Worm (Caenorhabditis elegans) whole organism, L4 larva: ENCODE measurements around the gene srd-55.

ENCODE experiments used
- D1046.2 ChIP-seq: fragments of 200-800 bp; sonication (Bioruptor generic); IDR thresholded peaks from 2 replicates; pipeline ENCODE4 v1.3.6; 2022; ENCODE audit warnings: missing genetic modification characterization, missing compliant biosample characterization
- R02D3.7 ChIP-seq: fragments of 150-350 bp; sonication (generic microtip); optimal IDR thresholded peaks from 3 replicates; lab custom pipeline; 2014; ENCODE audit warnings: missing biosample characterization, missing genetic modification characterization
- T20F7.1 ChIP-seq: fragments of 200-800 bp; sonication (Bioruptor generic); optimal IDR thresholded peaks from 2 replicates; lab custom pipeline; 2018; ENCODE audit warnings: mild to moderate bottlenecking, missing genetic modification characterization, missing compliant biosample characterization
- Y105C5A.15 ChIP-seq: fragments of 200-800 bp; sonication (Bioruptor generic); IDR thresholded peaks from 2 replicates; pipeline ENCODE4 v1.3.6; 2022; ENCODE audit warnings: missing genetic modification characterization, missing compliant biosample characterization
- ZK546.5 ChIP-seq, 2 experiments: sonication (generic microtip); optimal IDR thresholded peaks; 2 replicates each; lab custom pipeline; 2017; ENCODE audit warnings: missing biosample characterization in 2 of 2, missing genetic modification characterization in 2 of 2
- aha-1 ChIP-seq: fragments of 150-350 bp; peaks from one replicate; lab custom pipeline; 2014; ENCODE audit warnings: missing biosample characterization, missing genetic modification characterization
- aly-2 ChIP-seq: sonication (generic microtip); optimal IDR thresholded peaks from 2 replicates; lab custom pipeline; 2018; ENCODE audit warnings: missing biosample characterization, missing genetic modification characterization
- ama-1 ChIP-seq: fragments of 150-350 bp; optimal IDR thresholded peaks from 2 replicates; lab custom pipeline; 2014; ENCODE audit warnings: inconsistent platforms, mixed read lengths
- arid-1 ChIP-seq: fragments of 200-800 bp; sonication (Bioruptor generic); conservative IDR thresholded peaks from 2 replicates; pipeline ENCODE4 v1.3.6; 2022; ENCODE audit warnings: missing genetic modification reagents, missing genetic modification characterization, missing compliant biosample characterization
- attf-4 ChIP-seq: sonication (generic microtip); optimal IDR thresholded peaks from 3 replicates; lab custom pipeline; 2017; ENCODE audit warnings: missing biosample characterization, missing genetic modification characterization
- ceh-20 ChIP-seq: fragments of 200-800 bp; sonication (Bioruptor generic); IDR thresholded peaks from 2 replicates; pipeline ENCODE4 v1.3.6; 2022; ENCODE audit warnings: missing genetic modification reagents, missing genetic modification characterization, missing compliant biosample characterization
- ceh-28 ChIP-seq: fragments of 150-350 bp; optimal IDR thresholded peaks from 2 replicates; lab custom pipeline; 2014; ENCODE audit warnings: missing biosample characterization, missing genetic modification reagents, missing genetic modification characterization
- ceh-62 ChIP-seq: sonication (generic microtip); optimal IDR thresholded peaks from 2 replicates; lab custom pipeline; 2017; ENCODE audit warnings: missing biosample characterization, missing genetic modification characterization
- ceh-82 ChIP-seq: sonication (generic microtip); optimal IDR thresholded peaks from 2 replicates; lab custom pipeline; 2017; ENCODE audit warnings: missing biosample characterization, missing genetic modification characterization
- ces-1 ChIP-seq: fragments of 150-350 bp; sonication (generic microtip); optimal IDR thresholded peaks from 4 replicates; lab custom pipeline; 2014; ENCODE audit warnings: missing biosample characterization, missing genetic modification reagents, missing genetic modification characterization
- daf-12 ChIP-seq: fragments of 150-350 bp; optimal IDR thresholded peaks from 2 replicates; lab custom pipeline; 2014; ENCODE audit warnings: missing biosample characterization, missing genetic modification reagents, missing genetic modification characterization
- daf-16 ChIP-seq, 3 experiments: sonication (generic microtip); optimal IDR thresholded peaks; 2 replicates each; lab custom pipeline; 2016 to 2017; ENCODE audit warnings: missing genetic modification characterization in 3 of 3, missing genetic modification reagents in 3 of 3, mild to moderate bottlenecking in 2 of 3, missing compliant biosample characterization in 2 of 3, missing biosample characterization in 1 of 3, moderate library complexity in 1 of 3
- dmd-8 ChIP-seq: fragments of 200-800 bp; sonication (Bioruptor generic); IDR thresholded peaks from 2 replicates; pipeline ENCODE4 v1.3.6; 2022; ENCODE audit warnings: missing genetic modification characterization, missing compliant biosample characterization
- dmd-9 ChIP-seq: fragments of 200-800 bp; sonication (Bioruptor generic); IDR thresholded peaks from 2 replicates; pipeline ENCODE4 v1.3.6; 2022; ENCODE audit warnings: missing genetic modification reagents, missing genetic modification characterization, missing compliant biosample characterization
- dpl-1 ChIP-seq: fragments of 150-350 bp; optimal IDR thresholded peaks from 2 replicates; lab custom pipeline; 2014; ENCODE audit warnings: missing biosample characterization, missing genetic modification reagents, missing genetic modification characterization
- dve-1 ChIP-seq: sonication (generic microtip); optimal IDR thresholded peaks from 2 replicates; lab custom pipeline; 2017; ENCODE audit warnings: antibody characterized with exemption, mild to moderate bottlenecking, missing genetic modification characterization, missing compliant biosample characterization; ENCODE audit not compliant: insufficient read depth
- egl-43 ChIP-seq: fragments of 200-800 bp; sonication (Bioruptor generic); IDR thresholded peaks from 2 replicates; pipeline ENCODE4 v1.3.6; 2022; ENCODE audit warnings: missing genetic modification reagents, missing genetic modification characterization, missing compliant biosample characterization
- fos-1 ChIP-seq: fragments of 150-350 bp; optimal IDR thresholded peaks from 2 replicates; lab custom pipeline; 2014; ENCODE audit warnings: missing biosample characterization, missing genetic modification characterization
- hlh-11 ChIP-seq: fragments of 200-800 bp; sonication (Bioruptor generic); optimal IDR thresholded peaks from 2 replicates; lab custom pipeline; 2018; ENCODE audit warnings: mild to moderate bottlenecking, missing genetic modification characterization, missing compliant biosample characterization
- hlh-30 ChIP-seq: sonication (generic microtip); optimal IDR thresholded peaks from 2 replicates; lab custom pipeline; 2017; ENCODE audit warnings: antibody characterized with exemption, mild to moderate bottlenecking, missing genetic modification characterization, missing compliant biosample characterization; ENCODE audit not compliant: insufficient read depth
- hmg-1.1 ChIP-seq: fragments of 200-800 bp; sonication (Bioruptor generic); IDR thresholded peaks from 2 replicates; pipeline ENCODE4 v1.3.6; 2022; ENCODE audit warnings: missing genetic modification reagents, missing genetic modification characterization, missing compliant biosample characterization
- jun-1 ChIP-seq: fragments of 150-350 bp; optimal IDR thresholded peaks from 2 replicates; lab custom pipeline; 2014; ENCODE audit warnings: missing biosample characterization, missing genetic modification reagents, missing genetic modification characterization
- lim-7 ChIP-seq: fragments of 200-800 bp; sonication (Bioruptor generic); IDR thresholded peaks from 2 replicates; pipeline ENCODE4 v1.3.6; 2022; ENCODE audit warnings: missing genetic modification characterization, missing compliant biosample characterization
- lin-29 ChIP-seq: fragments of 200-800 bp; sonication (Bioruptor generic); IDR thresholded peaks from 2 replicates; pipeline ENCODE4 v1.3.6; 2022; ENCODE audit warnings: missing genetic modification reagents, missing genetic modification characterization, missing compliant biosample characterization
- lin-38 ChIP-seq: fragments of 200-800 bp; sonication (Bioruptor generic); IDR thresholded peaks from 2 replicates; pipeline ENCODE4 v1.3.6; 2022; ENCODE audit warnings: missing genetic modification reagents, missing genetic modification characterization, missing compliant biosample characterization
- madf-9 ChIP-seq: fragments of 200-800 bp; sonication (Bioruptor generic); conservative IDR thresholded peaks from 2 replicates; pipeline ENCODE4 v1.3.6; 2022; ENCODE audit warnings: missing genetic modification reagents, missing genetic modification characterization, missing compliant biosample characterization
- mxl-3 ChIP-seq: fragments of 200-800 bp; sonication (Bioruptor generic); optimal IDR thresholded peaks from 2 replicates; lab custom pipeline; 2018; ENCODE audit warnings: mild to moderate bottlenecking, missing genetic modification characterization, missing compliant biosample characterization
- nhr-111 ChIP-seq: fragments of 200-800 bp; sonication (Bioruptor generic); optimal IDR thresholded peaks from 2 replicates; lab custom pipeline; 2018; ENCODE audit warnings: mild to moderate bottlenecking, missing genetic modification characterization, missing compliant biosample characterization
- nhr-25 ChIP-seq: sonication (generic microtip); optimal IDR thresholded peaks from 2 replicates; lab custom pipeline; 2017; ENCODE audit warnings: missing genetic modification characterization, mild to moderate bottlenecking, missing compliant biosample characterization, antibody characterized with exemption, moderate library complexity, borderline replicate concordance; ENCODE audit not compliant: insufficient read depth
- nhr-28 ChIP-seq: fragments of 150-350 bp; optimal IDR thresholded peaks from 2 replicates; lab custom pipeline; 2014; ENCODE audit warnings: missing biosample characterization, missing genetic modification characterization
- nhr-48 ChIP-seq: sonication (generic microtip); optimal IDR thresholded peaks from 2 replicates; lab custom pipeline; 2016; ENCODE audit warnings: mild to moderate bottlenecking, missing genetic modification characterization, missing compliant biosample characterization
- nhr-77 ChIP-seq: fragments of 150-350 bp; optimal IDR thresholded peaks from 2 replicates; lab custom pipeline; 2014; ENCODE audit warnings: missing biosample characterization, missing genetic modification characterization
- php-3 ChIP-seq: fragments of 200-800 bp; sonication (Bioruptor generic); IDR thresholded peaks from 2 replicates; pipeline ENCODE4 v1.3.6; 2022; ENCODE audit warnings: missing genetic modification reagents, missing genetic modification characterization, missing compliant biosample characterization
- sdz-12 ChIP-seq: fragments of 200-800 bp; sonication (Bioruptor generic); optimal IDR thresholded peaks from 2 replicates; lab custom pipeline; 2018; ENCODE audit warnings: mild to moderate bottlenecking, missing genetic modification characterization, missing compliant biosample characterization
- skn-1 ChIP-seq: fragments of 150-350 bp; optimal IDR thresholded peaks from 2 replicates; lab custom pipeline; 2014; ENCODE audit warnings: missing biosample characterization, missing genetic modification characterization
- snpc-1.2 ChIP-seq: fragments of 200-800 bp; sonication (Bioruptor generic); IDR thresholded peaks from 2 replicates; pipeline ENCODE4 v1.3.6; 2022; ENCODE audit warnings: missing genetic modification reagents, missing genetic modification characterization, missing compliant biosample characterization
- spr-1 ChIP-seq: sonication (generic microtip); optimal IDR thresholded peaks from 2 replicates; lab custom pipeline; 2016; ENCODE audit warnings: mild to moderate bottlenecking, missing genetic modification characterization, missing compliant biosample characterization
- tag-97 ChIP-seq: fragments of 200-800 bp; sonication (Bioruptor generic); IDR thresholded peaks from 2 replicates; pipeline ENCODE4 v1.3.6; 2022; ENCODE audit warnings: missing genetic modification characterization, missing compliant biosample characterization
- tra-1 ChIP-seq: fragments of 200-800 bp; sonication (Bioruptor generic); IDR thresholded peaks from 2 replicates; pipeline ENCODE4 v1.3.6; 2022; ENCODE audit warnings: missing genetic modification reagents, missing genetic modification characterization, missing compliant biosample characterization
- unc-130 ChIP-seq: sonication (generic microtip); optimal IDR thresholded peaks from 2 replicates; lab custom pipeline; 2016; ENCODE audit warnings: missing genetic modification reagents, missing genetic modification characterization, missing compliant biosample characterization
- unc-39 ChIP-seq: sonication (generic microtip); optimal IDR thresholded peaks from 2 replicates; lab custom pipeline; 2017; ENCODE audit warnings: missing biosample characterization, missing genetic modification characterization
- unc-62 ChIP-seq, 3 experiments: fragments of 150-350 bp in 1 of 3; sonication (generic microtip); optimal IDR thresholded peaks in 2 of 3; peaks in 1 of 3; 1 replicate in 1 of 3; 2 replicates in 2 of 3; lab custom pipeline; 2014 to 2017; ENCODE audit warnings: missing biosample characterization in 3 of 3, missing genetic modification characterization in 3 of 3, missing genetic modification reagents in 3 of 3, missing genotype in 1 of 3
- zag-1 ChIP-seq: fragments of 150-350 bp; optimal IDR thresholded peaks from 2 replicates; lab custom pipeline; 2014; ENCODE audit warnings: missing biosample characterization, missing genetic modification characterization
- zfp-2 ChIP-seq: sonication (generic microtip); optimal IDR thresholded peaks from 2 replicates; lab custom pipeline; 2016; ENCODE audit warnings: mild to moderate bottlenecking, missing genetic modification characterization, missing compliant biosample characterization
- zip-11 ChIP-seq: fragments of 200-800 bp; sonication (Bioruptor generic); IDR thresholded peaks from 2 replicates; pipeline ENCODE4 v1.3.6; 2022; ENCODE audit warnings: missing genetic modification characterization, missing compliant biosample characterization

The srd-55 gene

DNA sequence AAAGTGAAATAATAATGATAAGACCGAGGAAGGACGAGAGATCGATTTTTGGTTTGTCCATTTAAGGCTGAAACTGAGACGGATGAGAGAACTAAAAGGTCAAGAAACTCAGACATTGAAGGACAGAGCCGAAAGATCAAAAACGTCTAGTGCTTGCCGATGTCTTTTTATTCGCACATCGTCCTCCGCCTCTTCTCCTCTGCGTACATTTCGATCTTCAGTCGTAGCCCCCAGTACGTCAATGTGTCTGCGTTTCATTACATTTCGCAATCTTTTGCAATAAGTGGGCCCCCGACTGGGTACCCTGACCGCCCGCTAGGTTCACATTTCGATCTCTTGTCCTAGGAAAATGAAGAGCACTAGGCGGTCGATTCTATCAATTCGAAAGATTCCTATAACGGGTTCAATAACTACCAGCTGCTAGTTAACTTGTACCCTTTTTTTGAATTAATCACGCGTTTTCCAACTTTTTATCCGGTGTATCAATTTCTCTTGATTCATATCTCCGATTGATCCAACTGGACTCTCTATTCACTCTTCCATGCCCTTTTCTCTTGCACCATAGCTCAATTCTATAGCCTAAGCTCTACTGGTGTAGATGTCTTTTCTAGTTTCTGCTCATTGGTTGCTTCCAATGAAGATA is 16.1 kb upstream of the srd-55 start (continued):
- TF ChIP-seq ceh-62 (tag; lab: Kevin White, UChicago) (no peak), unc-62 (GFP tag; optimal IDR thresholded peaks at IDR 0.05 in 1 of 2; lab: Kevin White, UChicago) (peak in 1 of 2 experiments; percentile 94), unc-62 (tag; optimal IDR thresholded peaks at IDR 0.05; lab: Kevin White, UChicago) (no peak), lim-7 (no peak), ZK546.5 (tag; optimal IDR thresholded peaks at IDR 0.05; lab: Kevin White, UChicago) (no peak), sdz-12 (GFP tag; lab: Kevin White, UChicago) (no peak), ceh-28 (tag; lab: Kevin White, UChicago) (no peak), arid-1 (GFP tag; lab: Robert Waterston, UW) (no peak), tag-97 (GFP tag; lab: Robert Waterston, UW) (no peak), daf-12 (tag; lab: Kevin White, UChicago) (no peak), aha-1 (tag; lab: Kevin White, UChicago) (peak; percentile 82), dve-1 (tag; lab: Kevin White, UChicago) (peak; percentile 72), unc-130 (GFP tag; lab: Kevin White, UChicago) (no peak), aly-2 (tag; lab: Kevin White, UChicago) (no peak), zag-1 (tag; lab: Kevin White, UChicago) (no peak), nhr-48 (tag; lab: Kevin White, UChicago) (peak; percentile 81), jun-1 (no peak), fos-1 (tag; lab: Kevin White, UChicago) (no peak), skn-1 (tag; lab: Kevin White, UChicago) (no peak), attf-4 (no peak), zfp-2 (tag; lab: Kevin White, UChicago) (no peak), ceh-82 (tag; lab: Kevin White, UChicago) (no peak), lin-29 (no peak), hlh-30 (peak; percentile 44), nhr-28 (tag; lab: Kevin White, UChicago) (peak; percentile 78), madf-9 (GFP tag; lab: Robert Waterston, UW) (no peak), nhr-111 (GFP tag; lab: Kevin White, UChicago) (no peak), D1046.2 (GFP tag; lab: Robert Waterston, UW) (no peak), zip-11 (GFP tag; lab: Robert Waterston, UW) (no peak), ceh-20 (GFP tag; lab: Robert Waterston, UW) (peak; percentile 46; the same call in 1 of the 2 replicates), tra-1 (GFP tag; lab: Robert Waterston, UW) (0 out of 2 replicates have a peak, but pooled peaks have one; percentile 42), ama-1 (lab: Kevin White, UChicago) (peak; percentile 36), nhr-77 (tag; lab: Kevin White, UChicago) (peak; percentile 28), R02D3.7 (tag; lab: Kevin White, UChicago) (no peak), daf-16 (GFP tag; optimal IDR thresholded peaks at IDR 0.05; lab: Kevin White, UChicago) (no peak), daf-16 (tag; optimal IDR thresholded peaks at IDR 0.05; lab: Kevin White, UChicago) (peak; percentile 42), nhr-25 (tag; lab: Kevin White, UChicago) (peak; percentile 86), dpl-1 (GFP tag; lab: Kevin White, UChicago) (no peak), snpc-1.2 (GFP tag; lab: Robert Waterston, UW) (no peak), mxl-3 (peak; percentile 71), egl-43 (GFP tag; lab: Robert Waterston, UW) (no peak), T20F7.1 (GFP tag; lab: Kevin White, UChicago) (peak; percentile 17), php-3 (GFP tag; lab: Robert Waterston, UW) (no peak), hlh-11 (peak; percentile 85), spr-1 (tag; lab: Kevin White, UChicago) (no peak), unc-39 (no peak), dmd-9 (GFP tag; lab: Robert Waterston, UW) (no peak), lin-38 (peak; percentile 29; the same call in 1 of the 2 replicates), dmd-8 (GFP tag; lab: Robert Waterston, UW) (no peak), hmg-1.1 (peak; percentile 77), Y105C5A.15 (no peak), ces-1 (GFP tag; lab: Kevin White, UChicago) (no peak)
